Fruit fly (Drosophila melanogaster) whole organism, embryonic: Measurements from ENCODE around the gene AP-1sigma.

Source experiments
- Abd-B ChIP-seq: fragments of 200-800 bp; sonication (Bioruptor generic); optimal IDR thresholded peaks from 2 replicates; lab custom pipeline; 2018; ENCODE audit warnings: missing biosample characterization, mild to moderate bottlenecking, missing genetic modification characterization, moderate library complexity
- Aef1 ChIP-seq: fragments of 200-800 bp; sonication (Bioruptor generic); IDR thresholded peaks from 3 replicates; pipeline ENCODE4 v1.3.6; 2022; ENCODE audit warnings: missing biosample characterization, missing genetic modification characterization
- C15 ChIP-seq: fragments of 200-800 bp; sonication (Bioruptor generic); IDR thresholded peaks from 3 replicates; pipeline ENCODE4 v1.3.6; 2022; ENCODE audit warnings: missing biosample characterization, missing genetic modification characterization
- CG1024 ChIP-seq: fragments of 200-800 bp; sonication (Bioruptor generic); IDR thresholded peaks from 2 replicates; pipeline ENCODE4 v1.3.6; 2022; ENCODE audit warnings: missing biosample characterization, missing genetic modification characterization
- CG11723 ChIP-seq: fragments of 200-800 bp; sonication (Bioruptor generic); optimal IDR thresholded peaks from 2 replicates; lab custom pipeline; 2017; ENCODE audit warnings: missing biosample characterization, mild to moderate bottlenecking, missing genetic modification characterization
- CG12391 ChIP-seq: fragments of 200-800 bp; sonication (Bioruptor generic); optimal IDR thresholded peaks from 3 replicates; lab custom pipeline; 2018; ENCODE audit warnings: missing biosample characterization, mild to moderate bottlenecking, missing genetic modification characterization, moderate library complexity
- CG15073 ChIP-seq: fragments of 200-800 bp; sonication (Bioruptor generic); optimal IDR thresholded peaks from 2 replicates; lab custom pipeline; 2016; ENCODE audit warnings: missing biosample characterization, missing genetic modification characterization
- CG16813 ChIP-seq: fragments of 200-800 bp; sonication (Bioruptor generic); IDR thresholded peaks from 3 replicates; pipeline ENCODE4 v1.3.6; 2022; ENCODE audit warnings: missing biosample characterization, missing genetic modification characterization; ENCODE audit not compliant: partially characterized antibody
- CG17186 ChIP-seq: fragments of 200-800 bp; sonication (Bioruptor generic); optimal IDR thresholded peaks from 3 replicates; lab custom pipeline; 2017; ENCODE audit warnings: missing biosample characterization, missing genetic modification reagents, missing genetic modification characterization
- CG17612 ChIP-seq: fragments of 200-800 bp; sonication (Bioruptor generic); IDR thresholded peaks from 2 replicates; pipeline ENCODE4 v1.3.6; 2022; ENCODE audit warnings: missing biosample characterization, missing genetic modification characterization
- CG1832 ChIP-seq: fragments of 200-800 bp; sonication (Bioruptor generic); optimal IDR thresholded peaks from 2 replicates; lab custom pipeline; 2017; ENCODE audit warnings: missing biosample characterization, mild to moderate bottlenecking, missing genetic modification characterization, inconsistent platforms
- CG2202 ChIP-seq: fragments of 200-800 bp; sonication (Bioruptor generic); optimal IDR thresholded peaks from 2 replicates; lab custom pipeline; 2018; ENCODE audit warnings: missing biosample characterization, mild to moderate bottlenecking, missing genetic modification characterization
- CG2875 ChIP-seq: fragments of 200-800 bp; sonication (Bioruptor generic); optimal IDR thresholded peaks from 2 replicates; lab custom pipeline; 2017; ENCODE audit warnings: missing biosample characterization, mild to moderate bottlenecking, missing genetic modification characterization, missing genetic modification reagents
- CG30020 ChIP-seq: fragments of 200-800 bp; optimal IDR thresholded peaks from 2 replicates; lab custom pipeline; 2019; ENCODE audit warnings: missing biosample characterization, mild to moderate bottlenecking, missing genetic modification characterization, moderate library complexity
- CG30403 ChIP-seq: fragments of 200-800 bp; sonication (Bioruptor generic); optimal IDR thresholded peaks from 3 replicates; lab custom pipeline; 2016; ENCODE audit warnings: missing biosample characterization, missing genetic modification characterization
- CG30431 ChIP-seq: fragments of 200-800 bp; sonication (Bioruptor generic); optimal IDR thresholded peaks from 2 replicates; lab custom pipeline; 2017; ENCODE audit warnings: missing biosample characterization, missing genetic modification characterization
- CG33213 ChIP-seq: fragments of 200-800 bp; sonication (Bioruptor generic); optimal IDR thresholded peaks from 3 replicates; lab custom pipeline; 2016; ENCODE audit warnings: missing biosample characterization, missing genetic modification characterization
- CG34224 ChIP-seq: fragments of 200-800 bp; sonication (Bioruptor generic); IDR thresholded peaks from 3 replicates; pipeline ENCODE4 v1.3.6; 2022; ENCODE audit warnings: missing biosample characterization, missing genetic modification characterization; ENCODE audit not compliant: partially characterized antibody
- CG3838 ChIP-seq: fragments of 200-800 bp; sonication (Bioruptor generic); optimal IDR thresholded peaks from 3 replicates; lab custom pipeline; 2016; ENCODE audit warnings: missing biosample characterization, missing genetic modification characterization
- CG42726 ChIP-seq: fragments of 200-800 bp; sonication (Bioruptor generic); IDR thresholded peaks from 2 replicates; pipeline ENCODE4 v1.3.6; 2022; ENCODE audit warnings: missing biosample characterization, missing genetic modification characterization; ENCODE audit not compliant: partially characterized antibody
- CG4617 ChIP-seq: fragments of 200-800 bp; sonication (Bioruptor generic); optimal IDR thresholded peaks from 3 replicates; lab custom pipeline; 2016; ENCODE audit warnings: missing biosample characterization, missing genetic modification characterization, borderline replicate concordance
- CG5245 ChIP-seq: fragments of 200-800 bp; sonication (Bioruptor generic); optimal IDR thresholded peaks from 3 replicates; lab custom pipeline; 2016; ENCODE audit warnings: missing biosample characterization, missing genetic modification characterization
- CG6272 ChIP-seq: fragments of 200-800 bp; sonication (Bioruptor generic); IDR thresholded peaks from 2 replicates; pipeline ENCODE4 v1.3.6; 2022; ENCODE audit warnings: missing biosample characterization, missing genetic modification characterization
- CG7271 ChIP-seq: fragments of 200-800 bp; sonication (Bioruptor generic); optimal IDR thresholded peaks from 2 replicates; lab custom pipeline; 2018; ENCODE audit warnings: missing biosample characterization, mild to moderate bottlenecking, missing genetic modification characterization, moderate library complexity
- CG8388 ChIP-seq: fragments of 200-800 bp; sonication (Bioruptor generic); optimal IDR thresholded peaks from 2 replicates; lab custom pipeline; 2019; ENCODE audit warnings: missing biosample characterization, mild to moderate bottlenecking, missing genetic modification characterization, moderate library complexity
- CG8944 ChIP-seq: fragments of 200-800 bp; sonication (Bioruptor generic); optimal IDR thresholded peaks from 3 replicates; lab custom pipeline; 2016; ENCODE audit warnings: missing biosample characterization, missing genetic modification characterization
- CTCF ChIP-seq: fragments of 200-800 bp; sonication (Bioruptor generic); optimal IDR thresholded peaks from 2 replicates; lab custom pipeline; 2017; ENCODE audit warnings: missing biosample characterization, mild to moderate bottlenecking, missing genetic modification characterization, moderate library complexity
- CrebB ChIP-seq: fragments of 200-800 bp; sonication (Bioruptor generic); optimal IDR thresholded peaks from 3 replicates; lab custom pipeline; 2018; ENCODE audit warnings: missing biosample characterization, mild to moderate bottlenecking, missing genetic modification characterization
- Ets97D ChIP-seq: fragments of 200-800 bp; sonication (Bioruptor generic); optimal IDR thresholded peaks from 3 replicates; lab custom pipeline; 2016; ENCODE audit warnings: missing biosample characterization, missing genetic modification characterization
- Gsc ChIP-seq: fragments of 200-800 bp; sonication (Bioruptor generic); IDR thresholded peaks from 2 replicates; pipeline ENCODE4 v1.3.6; 2022; ENCODE audit warnings: missing biosample characterization, missing genetic modification characterization
- H2.0 ChIP-seq: fragments of 200-800 bp; sonication (Bioruptor generic); IDR thresholded peaks from 2 replicates; pipeline ENCODE4 v1.3.6; 2022; ENCODE audit warnings: missing biosample characterization, missing genetic modification characterization
- HLH54F ChIP-seq: fragments of 200-800 bp; sonication (Bioruptor generic); optimal IDR thresholded peaks from 3 replicates; lab custom pipeline; 2016; ENCODE audit warnings: missing biosample characterization, missing genetic modification characterization
- HmgZ ChIP-seq: fragments of 200-800 bp; sonication (Bioruptor generic); optimal IDR thresholded peaks from 2 replicates; lab custom pipeline; 2018; ENCODE audit warnings: missing biosample characterization, mild to moderate bottlenecking, missing genetic modification characterization
- Hr51 ChIP-seq, 2 experiments: fragments of 200-800 bp; sonication (Bioruptor generic); optimal IDR thresholded peaks; 2 replicates in 1 of 2; 3 replicates in 1 of 2; lab custom pipeline; 2016 to 2018; ENCODE audit warnings: missing biosample characterization in 2 of 2, missing genetic modification characterization in 2 of 2, mild to moderate bottlenecking in 1 of 2, moderate library complexity in 1 of 2
- Mad ChIP-seq: fragments of 200-800 bp; sonication (Bioruptor generic); optimal IDR thresholded peaks from 2 replicates; lab custom pipeline; 2016; ENCODE audit warnings: missing biosample characterization, missing genetic modification characterization
- Poxn ChIP-seq: fragments of 200-800 bp; sonication (Bioruptor generic); IDR thresholded peaks from 2 replicates; pipeline ENCODE4 v1.3.6; 2022; ENCODE audit warnings: missing biosample characterization, missing genetic modification characterization
- YL-1 ChIP-seq: fragments of 200-800 bp; sonication (Bioruptor generic); optimal IDR thresholded peaks from 3 replicates; lab custom pipeline; 2017; ENCODE audit warnings: missing biosample characterization, mild to moderate bottlenecking, missing genetic modification characterization
- ash1 ChIP-seq: fragments of 200-800 bp; sonication (Bioruptor generic); optimal IDR thresholded peaks from 2 replicates; lab custom pipeline; 2018; ENCODE audit warnings: missing biosample characterization, mild to moderate bottlenecking, missing genetic modification characterization
- bowl ChIP-seq: fragments of 200-800 bp; sonication (Bioruptor generic); IDR thresholded peaks from 2 replicates; pipeline ENCODE4 v1.3.6; 2022; ENCODE audit warnings: missing biosample characterization, missing genetic modification characterization
- corto ChIP-seq: fragments of 200-800 bp; sonication (Bioruptor generic); optimal IDR thresholded peaks from 2 replicates; lab custom pipeline; 2016; ENCODE audit warnings: missing biosample characterization, mild to moderate bottlenecking, missing genetic modification characterization, moderate library complexity
- dm ChIP-seq: fragments of 200-800 bp; sonication (Bioruptor generic); optimal IDR thresholded peaks from 3 replicates; lab custom pipeline; 2016; ENCODE audit warnings: missing biosample characterization, missing genetic modification characterization
- en ChIP-seq: fragments of 200-800 bp; sonication (Bioruptor generic); optimal IDR thresholded peaks from 2 replicates; lab custom pipeline; 2016; ENCODE audit warnings: missing biosample characterization, missing genetic modification characterization
- gt ChIP-seq: fragments of 200-800 bp; sonication (Bioruptor generic); IDR thresholded peaks from 2 replicates; pipeline ENCODE4 v1.3.6; 2022; ENCODE audit warnings: missing biosample characterization, missing genetic modification characterization
- hb ChIP-seq: fragments of 200-800 bp; sonication (Bioruptor generic); IDR thresholded peaks from 3 replicates; pipeline ENCODE4 v1.3.6; 2022; ENCODE audit warnings: missing biosample characterization, missing genetic modification characterization; ENCODE audit not compliant: partially characterized antibody
- hbn ChIP-seq: fragments of 200-800 bp; sonication (Bioruptor generic); IDR thresholded peaks from 2 replicates; pipeline ENCODE4 v1.3.6; 2022; ENCODE audit warnings: missing biosample characterization, missing genetic modification characterization; ENCODE audit not compliant: partially characterized antibody
- jumu ChIP-seq: fragments of 200-800 bp; sonication (Bioruptor generic); optimal IDR thresholded peaks from 3 replicates; lab custom pipeline; 2016; ENCODE audit warnings: missing biosample characterization, missing genetic modification characterization
- mld ChIP-seq: fragments of 200-800 bp; sonication (Bioruptor generic); IDR thresholded peaks from 3 replicates; pipeline ENCODE4 v1.3.6; 2022; ENCODE audit warnings: missing biosample characterization, missing genetic modification characterization; ENCODE audit not compliant: partially characterized antibody
- pum ChIP-seq: fragments of 200-800 bp; sonication (Bioruptor generic); optimal IDR thresholded peaks from 2 replicates; lab custom pipeline; 2016; ENCODE audit warnings: missing biosample characterization, missing genetic modification characterization
- tin ChIP-seq: fragments of 200-800 bp; sonication (Bioruptor generic); optimal IDR thresholded peaks from 3 replicates; lab custom pipeline; 2016; ENCODE audit warnings: missing biosample characterization, missing genetic modification characterization
- trh ChIP-seq: fragments of 200-800 bp; sonication (Bioruptor generic); optimal IDR thresholded peaks from 2 replicates; lab custom pipeline; 2016; ENCODE audit warnings: missing biosample characterization, missing genetic modification characterization
- z ChIP-seq: fragments of 200-800 bp; sonication (Bioruptor generic); IDR thresholded peaks from 3 replicates; pipeline ENCODE4 v1.3.6; 2022; ENCODE audit warnings: missing biosample characterization, missing genetic modification characterization

AP-1sigma gene

dm6 chr3R:23986479-23986930 is 28.1 kb downstream of the AP-1sigma start, which contains the start of the genes CG13603 and CG5902 (continued):
- no peak for TF ChIP-seq z (GFP tag; lab: Robert Waterston, UW)
- TF ChIP-seq trh (GFP tag; lab: Kevin White, UChicago), result no peak
- peak; percentile 77 for TF ChIP-seq hb (GFP tag; lab: Robert Waterston, UW)
- TF ChIP-seq CG7271, result no peak
- TF ChIP-seq CG33213, result peak; percentile 64
- TF ChIP-seq Ets97D (GFP tag; lab: Kevin White, UChicago), result peak; percentile 80
- peak; percentile 61 for TF ChIP-seq tin (GFP tag; lab: Kevin White, UChicago)
- peak; percentile 71; the same call in 2 of the 3 replicates for TF ChIP-seq CG34224 (GFP tag; lab: Robert Waterston, UW)
- peak; percentile 26 for TF ChIP-seq CG5245 (GFP tag; lab: Kevin White, UChicago)
- TF ChIP-seq Mad, result peak; percentile 35
- TF ChIP-seq ash1, result no peak
- TF ChIP-seq CG15073 (GFP tag; lab: Kevin White, UChicago), result no peak
- TF ChIP-seq Hr51 (GFP tag; optimal IDR thresholded peaks at IDR 0.05; lab: Kevin White, UChicago), result peak in 1 of 2 experiments; percentile 50
- TF ChIP-seq CG2875 (GFP tag; lab: Kevin White, UChicago), result no peak
- peak; percentile 72; the same call in 1 of the 2 replicates for TF ChIP-seq CG42726 (GFP tag; lab: Robert Waterston, UW)
- TF ChIP-seq Gsc, result no peak
- TF ChIP-seq CG30431 (GFP tag; lab: Kevin White, UChicago), result no peak
- TF ChIP-seq Abd-B (GFP tag; lab: Kevin White, UChicago), result peak; percentile 61
- TF ChIP-seq en, result no peak
- no peak for TF ChIP-seq corto (GFP tag; lab: Kevin White, UChicago)
- TF ChIP-seq hbn (GFP tag; lab: Robert Waterston, UW), result peak; percentile 71; the same call in 1 of the 2 replicates
- no peak for TF ChIP-seq CG1832 (GFP tag; lab: Kevin White, UChicago)
- TF ChIP-seq Poxn, result no peak
- no peak for TF ChIP-seq C15 (GFP tag; lab: Robert Waterston, UW)
- peak; percentile 10 for TF ChIP-seq CG2202 (tag; lab: Kevin White, UChicago)
- TF ChIP-seq HmgZ, result peak; percentile 70
- no peak for TF ChIP-seq CTCF
- TF ChIP-seq CG17612, result no peak
- TF ChIP-seq H2.0, result peak; percentile 11; the same call in 1 of the 2 replicates
- TF ChIP-seq CG8388 (GFP tag; lab: Kevin White, UChicago), result no peak
- TF ChIP-seq pum (GFP tag; lab: Kevin White, UChicago), result peak; percentile 51
- no peak for TF ChIP-seq bowl (GFP tag; lab: Robert Waterston, UW)
- TF ChIP-seq YL-1 (GFP tag; lab: Kevin White, UChicago), result peak; percentile 97
- peak; percentile 66 for TF ChIP-seq dm (GFP tag; lab: Kevin White, UChicago)
- 0 out of 2 replicates have a peak, but pooled peaks have one; percentile 46 for TF ChIP-seq CG6272 (GFP tag; lab: Robert Waterston, UW)
- no peak for TF ChIP-seq CG3838 (GFP tag; lab: Kevin White, UChicago)
- TF ChIP-seq CG8944, result peak; percentile 70
- peak; percentile 39 for TF ChIP-seq CG12391 (tag; lab: Kevin White, UChicago)
- TF ChIP-seq Aef1 (GFP tag; lab: Robert Waterston, UW), result peak; percentile 13; the same call in 2 of the 3 replicates
- no peak for TF ChIP-seq CG1024 (GFP tag; lab: Robert Waterston, UW)
- TF ChIP-seq CG4617 (GFP tag; lab: Kevin White, UChicago), result peak; percentile 97
- TF ChIP-seq CG16813, result peak; percentile 76
- peak; percentile 79; the same call in 2 of the 3 replicates for TF ChIP-seq mld (GFP tag; lab: Robert Waterston, UW)
- TF ChIP-seq CrebB (tag; lab: Kevin White, UChicago), result peak; percentile 5
- peak; percentile 96 for TF ChIP-seq CG17186 (GFP tag; lab: Kevin White, UChicago)
- peak; percentile 40 for TF ChIP-seq CG30020 (tag; lab: Kevin White, UChicago)
- peak; percentile 63 for TF ChIP-seq HLH54F (GFP tag; lab: Kevin White, UChicago)
- peak; percentile 64 for TF ChIP-seq CG30403 (GFP tag; lab: Kevin White, UChicago)
- no peak for TF ChIP-seq gt (GFP tag; lab: Robert Waterston, UW)
- peak; percentile 60 for TF ChIP-seq jumu (GFP tag; lab: Kevin White, UChicago)
- no peak for TF ChIP-seq CG11723 (GFP tag; lab: Kevin White, UChicago)
